Fruit fly (Drosophila melanogaster) whole organism, embryonic: ENCODE measurements around the gene dpp.

Experiments used
- CG4730 ChIP-seq: fragments of 200-800 bp; sonication (Bioruptor generic); IDR thresholded peaks from 2 replicates; pipeline ENCODE4 v1.3.6; 2022; ENCODE audit warnings: missing biosample characterization, missing genetic modification characterization
- CG7786 ChIP-seq: fragments of 200-800 bp; sonication (Bioruptor generic); optimal IDR thresholded peaks from 2 replicates; lab custom pipeline; 2016; ENCODE audit warnings: missing biosample characterization, missing genetic modification characterization
- CG8944 ChIP-seq: fragments of 200-800 bp; sonication (Bioruptor generic); optimal IDR thresholded peaks from 3 replicates; lab custom pipeline; 2016; ENCODE audit warnings: missing biosample characterization, missing genetic modification characterization
- Eip74EF ChIP-seq, 2 experiments: fragments of 200-800 bp in 1 of 2; fragments of >200 bp in 1 of 2; sonication (Bioruptor generic) in 1 of 2; optimal IDR thresholded peaks; 2 replicates each; lab custom pipeline; 2017 to 2019; ENCODE audit warnings: missing biosample characterization in 2 of 2, missing genetic modification characterization in 2 of 2, mild to moderate bottlenecking in 1 of 2, moderate library complexity in 1 of 2
- tap ChIP-seq: fragments of 200-800 bp; optimal IDR thresholded peaks from 3 replicates; lab custom pipeline; 2019; ENCODE audit warnings: missing biosample characterization, mild to moderate bottlenecking, missing genetic modification characterization, moderate library complexity
- tx ChIP-seq: fragments of 200-800 bp; sonication (Bioruptor generic); optimal IDR thresholded peaks from 2 replicates; lab custom pipeline; 2016; ENCODE audit warnings: missing biosample characterization, missing genetic modification characterization

- TF ChIP-seq Eip74EF (GFP tag; optimal IDR thresholded peaks at IDR 0.05; lab: Kevin White, UChicago) (no peak), CG7786 (GFP tag; lab: Kevin White, UChicago) (no peak), CG8944 (no peak), tx (GFP tag; lab: Kevin White, UChicago) (no peak), CG4730 (no peak), tap (tag; lab: Kevin White, UChicago) (no peak)
Observed at dm6 chr2L:2390589-2390988, 37.6 kb upstream of the dpp start, which contains the start of gene CG43750.
